Fruit fly (Drosophila melanogaster) S2 (cell line): ENCODE data around the gene CG43645.

Experiments used
- CG8478 ChIP-seq: fragments of >200 bp; optimal IDR thresholded peaks from 2 replicates; lab custom pipeline; 2018
- CTCF ChIP-seq, 2 experiments: fragments of >200 bp; optimal IDR thresholded peaks; 2 replicates each; lab custom pipeline; 2018

The CG43645 gene

dm6 chr2L:17471524-17471923 lies 14.0 kb upstream of the CG43645 start, which contains the start of gene Sgt:
Gene Sgt (plus strand): TSS chr2L:17471603.
- TF ChIP-seq CTCF (optimal IDR thresholded peaks at IDR 0.05; lab: Kevin White, UChicago) (no peak), CG8478 (lab: Kevin White, UChicago) (no peak)

- TF ChIP-seq CG8478 (lab: Kevin White, UChicago): no peak
- TF ChIP-seq CTCF (optimal IDR thresholded peaks at IDR 0.05; lab: Kevin White, UChicago): no peak
Observed at dm6 chr2L:17472582-17473524, 12.7 kb upstream of the CG43645 start, which contains the start of gene BicD. Gene BicD (minus strand): TSS chr2L:17473215.

dm6 chr2L:17477710-17478109 lies 7.8 kb upstream of the CG43645 start, which contains the start of gene cass:
Gene cass (minus strand): TSS chr2L:17477888.
- TF ChIP-seq CG8478 (lab: Kevin White, UChicago) (no peak), CTCF (optimal IDR thresholded peaks at IDR 0.05; lab: Kevin White, UChicago) (peak in 1 of 2 experiments; percentile 28)

dm6 chr2L:17480943-17481580 lies 4.5 kb upstream of the CG43645 start, which contains the start of the genes fws and Lamtor3:
Gene fws (minus strand): TSS chr2L:17481029.
Gene Lamtor3 (plus strand): TSS chr2L:17481231.
- TF ChIP-seq CG8478 (lab: Kevin White, UChicago): no peak
- no peak for TF ChIP-seq CTCF (optimal IDR thresholded peaks at IDR 0.05; lab: Kevin White, UChicago)

dm6 chr2L:17484174-17484573 lies 1.4 kb upstream of the CG43645 start, which contains the start of the genes GCS2beta and CG5131:
Gene GCS2beta (minus strand): TSS chr2L:17484307.
Gene CG5131 (plus strand): TSS chr2L:17484501.
- TF ChIP-seq CTCF (optimal IDR thresholded peaks at IDR 0.05; lab: Kevin White, UChicago) (peak in 1 of 2 experiments; percentile 18), CG8478 (lab: Kevin White, UChicago) (no peak)

- TF ChIP-seq CG8478 (lab: Kevin White, UChicago): no peak
- TF ChIP-seq CTCF (optimal IDR thresholded peaks at IDR 0.05; lab: Kevin White, UChicago): no peak
Observed at dm6 chr2L:17486264-17486663, 707 bp downstream of the CG43645 start, which contains the start of gene CG43220. Gene CG43220 (plus strand): TSS chr2L:17486564.

- TF ChIP-seq CTCF (optimal IDR thresholded peaks at IDR 0.05; lab: Kevin White, UChicago): no peak
- no peak for TF ChIP-seq CG8478 (lab: Kevin White, UChicago)
Observed at dm6 chr2L:17492680-17493079, 7.1 kb downstream of the CG43645 start.

dm6 chr2L:17495759-17496158 lies 10.2 kb downstream of the CG43645 start:
- TF ChIP-seq CTCF (optimal IDR thresholded peaks at IDR 0.05; lab: Kevin White, UChicago): no peak
- no peak for TF ChIP-seq CG8478 (lab: Kevin White, UChicago)

dm6 chr2L:17497108-17497507 lies 11.6 kb downstream of the CG43645 start, which contains the start of gene qua:
Gene qua (minus strand): TSS chr2L:17497208.
- no peak for TF ChIP-seq CG8478 (lab: Kevin White, UChicago)
- TF ChIP-seq CTCF (optimal IDR thresholded peaks at IDR 0.05; lab: Kevin White, UChicago): no peak

dm6 chr2L:17498721-17499120 lies 13.2 kb downstream of the CG43645 start, which contains the start of gene CG15142:
Gene CG15142 (minus strand): TSS chr2L:17498821.
- no peak for TF ChIP-seq CTCF (optimal IDR thresholded peaks at IDR 0.05; lab: Kevin White, UChicago)

- TF ChIP-seq CTCF (optimal IDR thresholded peaks at IDR 0.05; lab: Kevin White, UChicago) (peak; percentile 37 to 57), CG8478 (lab: Kevin White, UChicago) (no peak)
Observed at dm6 chr2L:17500946-17501451, 15.4 kb downstream of the CG43645 start, which contains the start of the genes mEFTs and Dhc36C. Gene mEFTs (minus strand): TSS chr2L:17501106. Gene Dhc36C (plus strand): TSS chr2L:17501401.

dm6 chr2L:17514090-17514715 lies 28.6 kb downstream of the CG43645 start:
- TF ChIP-seq CTCF (optimal IDR thresholded peaks at IDR 0.05; lab: Kevin White, UChicago): no peak
- TF ChIP-seq CG8478 (lab: Kevin White, UChicago): no peak

- TF ChIP-seq CG8478 (lab: Kevin White, UChicago) (no peak), CTCF (optimal IDR thresholded peaks at IDR 0.05; lab: Kevin White, UChicago) (no peak)
Observed at dm6 chr2L:17524449-17524848, 38.9 kb downstream of the CG43645 start, which contains the start of gene CG15143. Gene CG15143 (minus strand): TSS chr2L:17524549.

dm6 chr2L:17529022-17529421 lies 43.5 kb downstream of the CG43645 start, which contains the start of gene CG15144:
Gene CG15144 (minus strand): TSS chr2L:17529122.
- TF ChIP-seq CG8478 (lab: Kevin White, UChicago): no peak
- TF ChIP-seq CTCF (optimal IDR thresholded peaks at IDR 0.05; lab: Kevin White, UChicago): no peak
